Fruit fly (Drosophila melanogaster): Measurements from ENCODE around the gene mRpL9.

mRpL9 gene

dm6 chr3R:15288802-15289201, 41.7 kb upstream of the mRpL9 start:
- no peak for TF ChIP-seq Ets98B (GFP tag; IDR thresholded peaks at IDR 0.05)
- TF ChIP-seq CG34367 (tag; optimal IDR thresholded peaks at IDR 0.05), result no peak
- TF ChIP-seq CG10348 (GFP tag; IDR thresholded peaks at IDR 0.05), result no peak
- no peak for TF ChIP-seq CG32121 (GFP tag; IDR thresholded peaks at IDR 0.05)
- TF ChIP-seq Pif1B (GFP tag; optimal IDR thresholded peaks at IDR 0.05), result no peak
- no peak for TF ChIP-seq CG17806 (tag; optimal IDR thresholded peaks at IDR 0.05)
- no peak for TF ChIP-seq CG8301 (tag; optimal IDR thresholded peaks at IDR 0.05)
- no peak for TF ChIP-seq EcR (GFP tag; optimal IDR thresholded peaks at IDR 0.05)
- no peak for TF ChIP-seq CG4496 (GFP tag; IDR thresholded peaks at IDR 0.05)
- TF ChIP-seq fd96Ca (GFP tag; IDR thresholded peaks at IDR 0.05), result no peak
- TF ChIP-seq D1 (tag; optimal IDR thresholded peaks at IDR 0.05), result no peak
- TF ChIP-seq CG12605 (GFP tag; IDR thresholded peaks at IDR 0.05), result no peak
- no peak for TF ChIP-seq CG13204 (GFP tag; optimal IDR thresholded peaks at IDR 0.05)
- TF ChIP-seq CG9948 (tag; optimal IDR thresholded peaks at IDR 0.05), result no peak
- TF ChIP-seq CG8159 (tag; optimal IDR thresholded peaks at IDR 0.05), result no peak
- no peak for TF ChIP-seq Snoo (tag; optimal IDR thresholded peaks at IDR 0.05)
- no peak for TF ChIP-seq gl (tag; optimal IDR thresholded peaks at IDR 0.05)
- no peak for TF ChIP-seq Pif1A (GFP tag; optimal IDR thresholded peaks at IDR 0.05)
- no peak for TF ChIP-seq CG15710 (tag; optimal IDR thresholded peaks at IDR 0.05)
- TF ChIP-seq CG14655 (GFP tag; optimal IDR thresholded peaks at IDR 0.05), result no peak

DNA sequence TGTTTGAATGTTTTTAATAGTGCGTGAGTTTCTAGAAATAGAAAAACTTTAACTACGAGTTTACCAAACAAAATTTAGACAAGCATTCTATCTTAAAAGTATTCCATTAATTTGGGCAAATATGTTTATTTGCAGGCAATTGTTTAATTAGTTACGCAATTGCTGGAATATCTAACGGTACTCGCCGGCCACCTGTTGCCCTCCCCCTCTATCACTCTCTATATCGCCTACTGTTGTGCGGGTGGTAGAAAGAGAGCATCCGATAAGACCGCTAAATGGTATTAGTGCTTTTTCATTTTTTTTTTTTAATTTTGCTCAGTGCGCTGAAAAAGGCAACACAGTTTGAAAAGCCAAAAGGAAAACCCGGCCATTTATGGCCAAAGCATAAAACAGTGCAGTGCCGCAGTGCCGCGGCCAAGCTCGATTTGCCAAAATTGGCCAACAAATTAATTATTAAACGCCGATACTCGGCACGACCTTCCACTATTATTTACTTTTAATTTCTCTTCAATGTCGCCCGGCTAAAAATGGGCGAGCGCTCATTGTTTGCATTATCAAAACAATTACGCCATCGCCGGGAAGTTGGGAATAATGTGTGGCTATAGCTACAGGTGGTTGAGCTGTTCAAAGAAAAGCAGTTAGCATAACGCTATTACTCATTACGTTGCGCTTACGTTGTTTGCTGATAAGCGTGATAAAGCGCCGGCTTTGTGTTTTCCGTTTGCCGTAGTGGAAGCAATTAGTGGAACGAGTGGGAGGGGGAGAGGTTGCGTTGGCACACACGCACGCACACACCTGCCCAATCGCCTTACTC, 40.5 kb upstream of the mRpL9 start:
- TF ChIP-seq CG17806 (tag; optimal IDR thresholded peaks at IDR 0.05), result no peak
- TF ChIP-seq EcR (GFP tag; optimal IDR thresholded peaks at IDR 0.05), result no peak
- no peak for TF ChIP-seq CG12605 (GFP tag; IDR thresholded peaks at IDR 0.05)
- TF ChIP-seq CG4496 (GFP tag; IDR thresholded peaks at IDR 0.05), result no peak
- no peak for TF ChIP-seq Pif1A (GFP tag; optimal IDR thresholded peaks at IDR 0.05)
- no peak for TF ChIP-seq CG14655 (GFP tag; optimal IDR thresholded peaks at IDR 0.05)
- TF ChIP-seq CG9948 (tag; optimal IDR thresholded peaks at IDR 0.05), result no peak
- no peak for TF ChIP-seq CG8301 (tag; optimal IDR thresholded peaks at IDR 0.05)

dm6 chr3R:15290642-15291118, 39.9 kb upstream of the mRpL9 start, which contains the start of gene CG45218:
TSS of gene CG45218 (minus strand) at chr3R:15290799.
- TF ChIP-seq CG13204 (GFP tag; optimal IDR thresholded peaks at IDR 0.05), result peak; percentile 18
- TF ChIP-seq fd96Ca (GFP tag; IDR thresholded peaks at IDR 0.05), result no peak
- peak; percentile 17 for TF ChIP-seq EcR (GFP tag; optimal IDR thresholded peaks at IDR 0.05)
- peak; percentile 19 for TF ChIP-seq Snoo (tag; optimal IDR thresholded peaks at IDR 0.05)
- TF ChIP-seq CG9948 (tag; optimal IDR thresholded peaks at IDR 0.05), result no peak

DNA sequence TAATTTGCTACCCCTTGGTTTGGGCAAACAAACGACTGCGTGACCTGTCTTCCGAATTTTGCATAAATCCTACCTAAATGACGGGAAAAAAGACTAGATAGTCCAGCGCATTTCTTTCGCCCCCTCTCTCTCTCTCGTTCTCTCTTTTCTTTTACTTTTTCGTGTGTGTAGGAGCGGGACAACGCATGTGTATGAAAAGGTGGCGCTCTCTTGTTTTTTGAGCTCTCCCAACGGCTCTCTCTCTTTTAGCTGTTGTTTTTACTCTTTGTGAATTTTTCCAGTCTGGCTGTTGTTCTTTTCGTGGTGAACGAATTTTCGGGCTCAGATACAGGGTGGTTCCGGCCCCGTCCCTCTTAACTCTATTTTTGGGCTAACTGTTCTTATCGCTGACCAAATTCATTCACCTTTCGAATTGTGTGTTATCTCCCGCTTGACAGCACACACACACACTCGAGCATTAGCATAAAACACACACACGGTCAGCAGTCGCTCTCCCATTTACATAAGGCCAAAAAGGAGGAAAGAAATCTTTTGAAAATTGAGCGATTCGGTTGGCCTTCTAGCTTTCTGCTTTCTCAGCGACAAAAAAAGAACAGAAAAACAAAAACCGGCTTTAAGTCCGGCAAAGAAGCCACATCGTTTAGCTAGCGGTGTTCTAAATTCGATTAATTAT, 38.9 kb upstream of the mRpL9 start:
- TF ChIP-seq CG15710 (tag; optimal IDR thresholded peaks at IDR 0.05) (peak; percentile 49), Pif1A (GFP tag; optimal IDR thresholded peaks at IDR 0.05) (no peak), CG13204 (GFP tag; optimal IDR thresholded peaks at IDR 0.05) (peak; percentile 55), CG14655 (GFP tag; optimal IDR thresholded peaks at IDR 0.05) (no peak), CG34367 (tag; optimal IDR thresholded peaks at IDR 0.05) (peak; percentile 43), gl (tag; optimal IDR thresholded peaks at IDR 0.05) (peak; percentile 21), EcR (GFP tag; optimal IDR thresholded peaks at IDR 0.05) (peak; percentile 38)

DNA sequence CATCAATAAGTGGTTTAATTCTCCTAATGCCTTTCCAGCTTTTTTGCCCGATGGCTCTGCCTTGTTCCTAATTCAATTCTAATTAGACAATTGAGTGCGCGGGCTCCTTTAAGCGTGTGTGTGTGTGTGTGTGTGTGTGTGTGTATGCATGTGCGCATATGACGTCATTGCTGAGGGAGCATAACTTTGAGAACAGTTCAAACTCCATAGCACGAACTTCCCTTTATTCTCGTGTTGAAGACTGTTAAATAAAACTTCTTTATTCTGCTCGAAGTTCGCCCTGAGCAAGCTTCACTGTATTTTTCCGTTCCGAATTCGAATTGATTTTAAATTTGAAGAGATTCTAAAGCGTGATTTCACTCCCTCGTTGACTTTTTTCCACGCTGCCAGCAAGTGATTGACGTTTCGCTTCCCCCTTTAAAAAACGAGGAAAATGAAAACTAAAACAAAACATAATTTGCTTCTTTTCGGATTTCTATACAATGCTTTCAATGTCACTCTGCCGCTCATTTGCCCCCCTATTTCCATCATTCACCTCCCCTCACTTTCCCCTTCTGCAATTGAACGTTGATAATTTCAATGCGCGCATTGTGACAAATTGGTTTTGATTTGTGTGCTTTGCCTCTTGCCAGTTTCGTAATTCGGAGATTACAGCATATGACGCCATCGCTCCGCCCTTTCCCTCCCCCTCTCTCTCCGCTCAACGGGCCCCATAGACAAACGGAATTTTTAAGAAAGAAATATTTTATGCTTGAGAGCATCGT, 38.1 kb upstream of the mRpL9 start:
- TF ChIP-seq D1 (tag; optimal IDR thresholded peaks at IDR 0.05), result no peak
- no peak for TF ChIP-seq CG15710 (tag; optimal IDR thresholded peaks at IDR 0.05)
- no peak for TF ChIP-seq CG13204 (GFP tag; optimal IDR thresholded peaks at IDR 0.05)
- no peak for TF ChIP-seq CG14655 (GFP tag; optimal IDR thresholded peaks at IDR 0.05)
- no peak for TF ChIP-seq fd96Ca (GFP tag; IDR thresholded peaks at IDR 0.05)
- no peak for TF ChIP-seq CG9948 (tag; optimal IDR thresholded peaks at IDR 0.05)
- TF ChIP-seq CG34367 (tag; optimal IDR thresholded peaks at IDR 0.05), result no peak
- TF ChIP-seq CG8159 (tag; optimal IDR thresholded peaks at IDR 0.05), result no peak
- TF ChIP-seq CG8301 (tag; optimal IDR thresholded peaks at IDR 0.05), result no peak
- no peak for TF ChIP-seq CG32121 (GFP tag; IDR thresholded peaks at IDR 0.05)
- no peak for TF ChIP-seq CG12605 (GFP tag; IDR thresholded peaks at IDR 0.05)
- TF ChIP-seq Snoo (tag; optimal IDR thresholded peaks at IDR 0.05), result no peak
- no peak for TF ChIP-seq EcR (GFP tag; optimal IDR thresholded peaks at IDR 0.05)
- TF ChIP-seq Ets98B (GFP tag; IDR thresholded peaks at IDR 0.05), result no peak
- TF ChIP-seq Pif1A (GFP tag; optimal IDR thresholded peaks at IDR 0.05), result no peak
- no peak for TF ChIP-seq CG4496 (GFP tag; IDR thresholded peaks at IDR 0.05)
- no peak for TF ChIP-seq gl (tag; optimal IDR thresholded peaks at IDR 0.05)

All from whole organism, pupa.